Worm (Caenorhabditis elegans) whole organism, young adult: ENCODE results near the gene sru-1.
A peak's percentile ranks its signal among the peaks of the same experiment; 100 is the strongest.

Experiments
- B0019.2 ChIP-seq: fragments of 200-800 bp; sonication (Bioruptor generic); conservative IDR thresholded peaks from 2 replicates; pipeline ENCODE4 v1.3.6; 2022; ENCODE audit warnings: missing genetic modification reagents, missing genetic modification characterization, missing compliant biosample characterization
- B0035.1 ChIP-seq: sonication (generic microtip); optimal IDR thresholded peaks from 2 replicates; lab custom pipeline; 2016; ENCODE audit warnings: missing genetic modification characterization, mild to moderate bottlenecking, missing compliant biosample characterization, missing genotype, missing genetic modification reagents
- C06A6.2 ChIP-seq: fragments of 200-800 bp; sonication (Bioruptor generic); conservative IDR thresholded peaks from 2 replicates; pipeline ENCODE4 v1.3.6; 2022; ENCODE audit warnings: missing genetic modification characterization, missing compliant biosample characterization
- F10E7.11 ChIP-seq: sonication (generic microtip); optimal IDR thresholded peaks from 2 replicates; lab custom pipeline; 2017; ENCODE audit warnings: mild to moderate bottlenecking, missing genetic modification characterization, moderate library complexity, missing compliant biosample characterization
- F33H1.4 ChIP-seq: fragments of 200-800 bp; sonication (Bioruptor generic); IDR thresholded peaks from 2 replicates; pipeline ENCODE4 v1.3.6; 2022; ENCODE audit warnings: missing genetic modification reagents, missing genetic modification characterization, missing compliant biosample characterization
- F37B4.10 ChIP-seq: fragments of 200-800 bp; sonication (Bioruptor generic); IDR thresholded peaks from 2 replicates; pipeline ENCODE4 v1.3.6; 2022; ENCODE audit warnings: missing genetic modification characterization, missing compliant biosample characterization
- F39B2.1 ChIP-seq: fragments of 200-800 bp; sonication (Bioruptor generic); IDR thresholded peaks from 2 replicates; pipeline ENCODE4 v1.3.6; 2022; ENCODE audit warnings: missing genetic modification reagents, missing genetic modification characterization, missing compliant biosample characterization
- F55B11.4 ChIP-seq: sonication (generic microtip); optimal IDR thresholded peaks from 2 replicates; lab custom pipeline; 2016; ENCODE audit warnings: missing compliant biosample characterization, missing genetic modification characterization, borderline replicate concordance; ENCODE audit not compliant: insufficient read depth
- F57A8.1 ChIP-seq: fragments of 200-800 bp; sonication (Bioruptor generic); optimal IDR thresholded peaks from 2 replicates; lab custom pipeline; 2018; ENCODE audit warnings: mild to moderate bottlenecking, missing genetic modification characterization, moderate library complexity, missing compliant biosample characterization
- T26A5.8 ChIP-seq: sonication (generic microtip); optimal IDR thresholded peaks from 2 replicates; lab custom pipeline; 2016; ENCODE audit warnings: missing genetic modification characterization, missing compliant biosample characterization
- Y53F4B.3 ChIP-seq: fragments of 200-800 bp; sonication (Bioruptor generic); IDR thresholded peaks from 2 replicates; pipeline ENCODE4 v1.3.6; 2022; ENCODE audit warnings: missing genetic modification reagents, missing genetic modification characterization, missing compliant biosample characterization
- Y53G8AR.9 ChIP-seq: fragments of 200-800 bp; sonication (Bioruptor generic); conservative IDR thresholded peaks from 2 replicates; pipeline ENCODE4 v1.3.6; 2022; ENCODE audit warnings: missing genetic modification reagents, missing genetic modification characterization, missing compliant biosample characterization
- akir-1 ChIP-seq: fragments of 200-800 bp; sonication (Bioruptor generic); optimal IDR thresholded peaks from 2 replicates; lab custom pipeline; 2018; ENCODE audit warnings: mild to moderate bottlenecking, missing genetic modification characterization, moderate library complexity, missing compliant biosample characterization
- ama-1 ChIP-seq, 3 experiments: fragments of 150-350 bp in 1 of 3; sonication (generic microtip) in 2 of 3; optimal IDR thresholded peaks; 2 replicates each; lab custom pipeline; 2014 to 2018; ENCODE audit warnings: missing biosample characterization in 2 of 3, missing genetic modification characterization in 2 of 3, missing genetic modification reagents in 2 of 3
- aptf-2 ChIP-seq: fragments of 200-800 bp; sonication (Bioruptor generic); conservative IDR thresholded peaks from 2 replicates; pipeline ENCODE4 v1.3.6; 2022; ENCODE audit warnings: missing genetic modification reagents, missing genetic modification characterization, missing compliant biosample characterization
- athp-1 ChIP-seq: sonication (generic microtip); optimal IDR thresholded peaks from 2 replicates; lab custom pipeline; 2017; ENCODE audit warnings: mild to moderate bottlenecking, missing genetic modification characterization, missing compliant biosample characterization
- attf-6 ChIP-seq: fragments of 200-800 bp; sonication (Bioruptor generic); IDR thresholded peaks from 2 replicates; pipeline ENCODE4 v1.3.6; 2022; ENCODE audit warnings: missing genetic modification reagents, missing genetic modification characterization, missing compliant biosample characterization
- bed-1 ChIP-seq: fragments of 200-800 bp; sonication (Bioruptor generic); IDR thresholded peaks from 2 replicates; pipeline ENCODE4 v1.3.6; 2022; ENCODE audit warnings: missing genetic modification reagents, missing genetic modification characterization, missing compliant biosample characterization
- ccch-3 ChIP-seq: fragments of 200-800 bp; sonication (Bioruptor generic); optimal IDR thresholded peaks from 2 replicates; lab custom pipeline; 2018; ENCODE audit warnings: mild to moderate bottlenecking, missing genetic modification characterization, missing compliant biosample characterization
- cebp-2 ChIP-seq: fragments of 200-800 bp; sonication (Bioruptor generic); IDR thresholded peaks from 2 replicates; pipeline ENCODE4 v1.3.6; 2022; ENCODE audit warnings: missing genetic modification characterization, missing compliant biosample characterization
- ceh-27 ChIP-seq: fragments of 200-800 bp; sonication (Bioruptor generic); optimal IDR thresholded peaks from 2 replicates; lab custom pipeline; 2018; ENCODE audit warnings: mild to moderate bottlenecking, missing genetic modification characterization, moderate library complexity, missing compliant biosample characterization
- dpl-1 ChIP-seq: fragments of 150-350 bp; optimal IDR thresholded peaks from 2 replicates; lab custom pipeline; 2014; ENCODE audit warnings: missing biosample characterization, missing genetic modification reagents, missing genetic modification characterization
- ekl-4 ChIP-seq: fragments of 200-800 bp; sonication (Bioruptor generic); IDR thresholded peaks from 2 replicates; pipeline ENCODE4 v1.3.6; 2022; ENCODE audit warnings: missing genetic modification reagents, missing genetic modification characterization, missing compliant biosample characterization
- fkh-3 ChIP-seq: sonication (generic microtip); optimal IDR thresholded peaks from 2 replicates; lab custom pipeline; 2016; ENCODE audit warnings: mild to moderate bottlenecking, missing genetic modification characterization, missing compliant biosample characterization
- hmg-1.2 ChIP-seq: fragments of 200-800 bp; sonication (Bioruptor generic); IDR thresholded peaks from 2 replicates; pipeline ENCODE4 v1.3.6; 2022; ENCODE audit warnings: missing genetic modification reagents, missing genetic modification characterization, missing compliant biosample characterization
- hmg-20 ChIP-seq: fragments of 200-800 bp; sonication (Bioruptor generic); IDR thresholded peaks from 2 replicates; pipeline ENCODE4 v1.3.6; 2022; ENCODE audit warnings: missing genetic modification reagents, missing genetic modification characterization, missing compliant biosample characterization
- hrde-1 ChIP-seq: sonication (generic microtip); optimal IDR thresholded peaks from 2 replicates; lab custom pipeline; 2016; ENCODE audit warnings: missing genetic modification characterization, mild to moderate bottlenecking, missing compliant biosample characterization, moderate library complexity, missing genotype, missing genetic modification reagents, borderline replicate concordance
- let-607 ChIP-seq, 2 experiments: fragments of 200-800 bp in 1 of 2; sonication (Bioruptor generic) in 1 of 2; sonication (generic microtip) in 1 of 2; optimal IDR thresholded peaks; 2 replicates each; lab custom pipeline; 2016 to 2018; ENCODE audit warnings: mild to moderate bottlenecking in 2 of 2, missing compliant biosample characterization in 2 of 2, missing genetic modification characterization in 2 of 2, moderate library complexity in 2 of 2, missing genotype in 1 of 2
- lin-26 ChIP-seq: fragments of 200-800 bp; sonication (Bioruptor generic); IDR thresholded peaks from 2 replicates; pipeline ENCODE4 v1.3.6; 2022; ENCODE audit warnings: missing genetic modification reagents, missing genetic modification characterization, missing compliant biosample characterization
- lin-35 ChIP-seq, 3 experiments: fragments of 150-350 bp in 2 of 3; sonication (generic microtip) in 1 of 3; optimal IDR thresholded peaks; 2 replicates each; lab custom pipeline; 2014 to 2018; ENCODE audit warnings: missing biosample characterization in 3 of 3, missing genetic modification characterization in 3 of 3, missing genetic modification reagents in 3 of 3
- lsl-1 ChIP-seq: fragments of 200-800 bp; sonication (Bioruptor generic); optimal IDR thresholded peaks from 2 replicates; lab custom pipeline; 2018; ENCODE audit warnings: mild to moderate bottlenecking, missing genetic modification characterization, moderate library complexity, missing compliant biosample characterization
- lsy-27 ChIP-seq: sonication (generic microtip); optimal IDR thresholded peaks from 2 replicates; lab custom pipeline; 2017; ENCODE audit warnings: missing genetic modification characterization, mild to moderate bottlenecking, missing compliant biosample characterization, antibody characterized with exemption, missing genotype, borderline replicate concordance; ENCODE audit not compliant: insufficient read depth
- madf-6 ChIP-seq: fragments of 200-800 bp; sonication (Bioruptor generic); IDR thresholded peaks from 2 replicates; pipeline ENCODE4 v1.3.6; 2022; ENCODE audit warnings: missing genetic modification reagents, missing genetic modification characterization, missing compliant biosample characterization
- nfya-1 ChIP-seq: sonication (generic microtip); optimal IDR thresholded peaks from 2 replicates; lab custom pipeline; 2017; ENCODE audit warnings: antibody characterized with exemption, missing compliant biosample characterization, missing genetic modification characterization, borderline replicate concordance; ENCODE audit not compliant: insufficient read depth
- nhr-27 ChIP-seq: fragments of 200-800 bp; sonication (Bioruptor generic); optimal IDR thresholded peaks from 2 replicates; lab custom pipeline; 2018; ENCODE audit warnings: mild to moderate bottlenecking, missing genetic modification characterization, moderate library complexity, missing compliant biosample characterization
- nhr-80 ChIP-seq: sonication (generic microtip); optimal IDR thresholded peaks from 2 replicates; lab custom pipeline; 2016; ENCODE audit warnings: missing genetic modification characterization, missing compliant biosample characterization
- nhr-90 ChIP-seq: sonication (generic microtip); optimal IDR thresholded peaks from 2 replicates; lab custom pipeline; 2016; ENCODE audit warnings: missing genotype, mild to moderate bottlenecking, missing genetic modification characterization, missing compliant biosample characterization
- rec-8 ChIP-seq, 2 experiments: sonication (generic microtip); optimal IDR thresholded peaks; 2 replicates each; lab custom pipeline; 2016; ENCODE audit warnings: mild to moderate bottlenecking in 2 of 2, missing genetic modification characterization in 2 of 2, missing genetic modification reagents in 2 of 2, missing genotype in 2 of 2, missing biosample characterization in 1 of 2, missing compliant biosample characterization in 1 of 2, moderate library complexity in 1 of 2
- repo-1 ChIP-seq: sonication (generic microtip); optimal IDR thresholded peaks from 2 replicates; lab custom pipeline; 2017; ENCODE audit warnings: mild to moderate bottlenecking, missing genetic modification characterization, missing compliant biosample characterization
- sea-2 ChIP-seq: fragments of 200-800 bp; sonication (Bioruptor generic); IDR thresholded peaks from 2 replicates; pipeline ENCODE4 v1.3.6; 2022; ENCODE audit warnings: missing genetic modification characterization, missing compliant biosample characterization
- sptf-2 ChIP-seq: fragments of 200-800 bp; sonication (Bioruptor generic); optimal IDR thresholded peaks from 2 replicates; lab custom pipeline; 2018; ENCODE audit warnings: mild to moderate bottlenecking, missing genetic modification characterization, missing compliant biosample characterization
- unc-62 ChIP-seq: fragments of 150-350 bp; optimal IDR thresholded peaks from 2 replicates; lab custom pipeline; 2014; ENCODE audit warnings: missing biosample characterization, missing genetic modification reagents, missing genetic modification characterization
- xnd-1 ChIP-seq: sonication (generic microtip); optimal IDR thresholded peaks from 2 replicates; lab custom pipeline; 2016; ENCODE audit warnings: missing genotype, missing genetic modification reagents, missing genetic modification characterization, missing compliant biosample characterization
- ztf-22 ChIP-seq: fragments of 200-800 bp; sonication (Bioruptor generic); optimal IDR thresholded peaks from 2 replicates; lab custom pipeline; 2018; ENCODE audit warnings: mild to moderate bottlenecking, missing genetic modification characterization, moderate library complexity, missing compliant biosample characterization
- ztf-25 ChIP-seq: fragments of 200-800 bp; sonication (Bioruptor generic); IDR thresholded peaks from 2 replicates; pipeline ENCODE4 v1.3.6; 2022; ENCODE audit warnings: missing genetic modification reagents, missing genetic modification characterization, missing compliant biosample characterization
- ztf-26 ChIP-seq: sonication (generic microtip); optimal IDR thresholded peaks from 2 replicates; lab custom pipeline; 2017; ENCODE audit warnings: missing genetic modification characterization, missing compliant biosample characterization

The sru-1 gene

DNA sequence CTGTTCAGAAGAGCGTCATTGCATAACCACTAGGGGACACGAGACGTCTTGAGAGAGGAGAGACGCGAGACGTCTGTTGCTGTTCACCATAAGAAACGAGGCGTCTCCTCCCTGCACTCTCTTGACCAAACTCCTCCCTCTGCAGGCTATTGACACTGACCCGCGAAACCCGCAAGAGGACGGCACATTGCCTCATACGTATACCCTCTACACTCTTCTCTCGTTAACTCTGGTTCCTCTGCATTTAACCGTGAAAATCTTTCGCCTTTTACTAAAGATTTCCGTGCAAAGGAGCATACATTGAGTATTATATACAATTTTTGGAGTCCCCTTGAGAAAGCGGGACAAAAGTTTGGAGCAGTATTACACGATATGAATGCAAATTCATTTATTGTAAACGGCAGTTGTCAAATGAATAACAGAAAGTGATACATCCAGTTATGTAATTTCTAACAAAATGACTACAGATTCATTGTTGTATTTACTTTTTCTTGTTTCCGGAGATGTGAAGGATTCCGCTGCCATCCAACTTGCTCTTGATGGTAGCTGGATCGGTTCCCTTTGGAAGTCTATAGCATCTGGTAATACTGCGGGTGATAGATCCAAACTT, 43.9 kb upstream of the sru-1 start (continued):
- TF ChIP-seq ekl-4 (GFP tag; lab: Robert Waterston, UW) (peak; percentile 91), bed-1 (GFP tag; lab: Robert Waterston, UW) (no peak), nhr-90 (tag; lab: Kevin White, UChicago) (peak; percentile 42), T26A5.8 (tag; lab: Kevin White, UChicago) (no peak), fkh-3 (tag; lab: Kevin White, UChicago) (no peak), sptf-2 (GFP tag; lab: Kevin White, UChicago) (peak; percentile 61), Y53F4B.3 (peak; percentile 74; the same call in 1 of the 2 replicates), attf-6 (GFP tag; lab: Robert Waterston, UW) (peak; percentile 91), akir-1 (GFP tag; lab: Kevin White, UChicago) (no peak), ama-1 (optimal IDR thresholded peaks at IDR 0.05; lab: Kevin White, UChicago) (peak; percentile 98), ama-1 (GFP tag; optimal IDR thresholded peaks at IDR 0.05; lab: Kevin White, UChicago) (no peak), F33H1.4 (GFP tag; lab: Robert Waterston, UW) (peak; percentile 71), ztf-22 (GFP tag; lab: Kevin White, UChicago) (no peak), F55B11.4 (no peak), F39B2.1 (GFP tag; lab: Robert Waterston, UW) (no peak), Y53G8AR.9 (peak; percentile 79), repo-1 (peak; percentile 88), lsl-1 (GFP tag; lab: Kevin White, UChicago) (peak; percentile 74), F57A8.1 (peak; percentile 13), unc-62 (peak; percentile 4), lin-26 (GFP tag; lab: Robert Waterston, UW) (peak; percentile 57; the same call in 1 of the 2 replicates), C06A6.2 (GFP tag; lab: Robert Waterston, UW) (peak; percentile 60; the same call in 1 of the 2 replicates), ccch-3 (no peak), ztf-26 (peak; percentile 63), sea-2 (GFP tag; lab: Robert Waterston, UW) (no peak), athp-1 (tag; lab: Kevin White, UChicago) (peak; percentile 45), hmg-1.2 (GFP tag; lab: Robert Waterston, UW) (peak; percentile 92), ztf-25 (GFP tag; lab: Robert Waterston, UW) (0 out of 2 replicates have a peak, but pooled peaks have one; percentile 10), F10E7.11 (no peak), nfya-1 (tag; lab: Kevin White, UChicago) (no peak), ceh-27 (GFP tag; lab: Kevin White, UChicago) (peak; percentile 94), madf-6 (GFP tag; lab: Robert Waterston, UW) (peak; percentile 79), nhr-27 (tag; lab: Kevin White, UChicago) (no peak), lin-35 (GFP tag; optimal IDR thresholded peaks at IDR 0.05; lab: Kevin White, UChicago) (peak in 1 of 3 experiments; percentile 81), nhr-80 (tag; lab: Kevin White, UChicago) (peak; percentile 85), xnd-1 (tag; lab: Kevin White, UChicago) (peak; percentile 32), B0019.2 (GFP tag; lab: Robert Waterston, UW) (peak; percentile 56; the same call in 1 of the 2 replicates), F37B4.10 (GFP tag; lab: Robert Waterston, UW) (no peak), hrde-1 (tag; lab: Kevin White, UChicago) (peak; percentile 31), dpl-1 (peak; percentile 3), let-607 (tag; optimal IDR thresholded peaks at IDR 0.05; lab: Kevin White, UChicago) (peak in 1 of 2 experiments; percentile 66), hmg-20 (GFP tag; lab: Robert Waterston, UW) (peak; percentile 74), rec-8 (tag; optimal IDR thresholded peaks at IDR 0.05; lab: Kevin White, UChicago) (no peak), lsy-27 (tag; lab: Kevin White, UChicago) (no peak), cebp-2 (GFP tag; lab: Robert Waterston, UW) (0 out of 2 replicates have a peak, but pooled peaks have one; percentile 22), aptf-2 (GFP tag; lab: Robert Waterston, UW) (peak; percentile 33; the same call in 1 of the 2 replicates), B0035.1 (peak; percentile 58)
